Fruit fly (Drosophila melanogaster) whole organism, wandering third instar larva: ENCODE data around the gene Desat2.

ENCODE experiments used
- CG32264 ChIP-seq: fragments of 200-800 bp; sonication (Bioruptor generic); optimal IDR thresholded peaks from 2 replicates; lab custom pipeline; 2016; ENCODE audit warnings: missing biosample characterization, missing genetic modification characterization
- CG9705 ChIP-seq: fragments of 200-800 bp; sonication (Bioruptor generic); optimal IDR thresholded peaks from 2 replicates; lab custom pipeline; 2018; ENCODE audit warnings: missing biosample characterization, mild to moderate bottlenecking, missing genetic modification characterization
- CrebA ChIP-seq: fragments of 200-800 bp; sonication (Bioruptor generic); optimal IDR thresholded peaks from 2 replicates; lab custom pipeline; 2016; ENCODE audit warnings: missing biosample characterization, mild to moderate bottlenecking, missing genetic modification characterization, borderline replicate concordance
- Dfd ChIP-seq: fragments of >200 bp; optimal IDR thresholded peaks from 2 replicates; lab custom pipeline; 2017; ENCODE audit warnings: missing biosample characterization, missing genetic modification characterization
- Dif ChIP-seq: fragments of 200-275, 200-300 bp; sonication (Bioruptor generic); optimal IDR thresholded peaks from 2 replicates; lab custom pipeline; 2018; ENCODE audit warnings: missing biosample characterization, missing genetic modification characterization; ENCODE audit not compliant: partially characterized antibody
- GATAd ChIP-seq: sonication (Bioruptor generic); optimal IDR thresholded peaks from 2 replicates; lab custom pipeline; 2016; ENCODE audit warnings: missing biosample characterization, missing genetic modification characterization
- HLH106 ChIP-seq: fragments of 200-800 bp; optimal IDR thresholded peaks from 3 replicates; lab custom pipeline; 2019; ENCODE audit warnings: missing biosample characterization, mild to moderate bottlenecking, missing genetic modification characterization, moderate library complexity
- Hnf4 ChIP-seq: fragments of 200-800 bp; sonication (Bioruptor generic); optimal IDR thresholded peaks from 2 replicates; lab custom pipeline; 2016; ENCODE audit warnings: missing biosample characterization, mild to moderate bottlenecking, missing genetic modification characterization
- Hr78 ChIP-seq: fragments of >200 bp; optimal IDR thresholded peaks from 2 replicates; lab custom pipeline; 2017; ENCODE audit warnings: missing biosample characterization, missing genetic modification characterization
- Hr83 ChIP-seq: fragments of 200-300 bp; sonication (Bioruptor generic); optimal IDR thresholded peaks from 2 replicates; lab custom pipeline; 2016; ENCODE audit warnings: missing biosample characterization, mild to moderate bottlenecking, missing genetic modification characterization, moderate library complexity; ENCODE audit not compliant: poor library complexity, severe bottlenecking
- Jra ChIP-seq: sonication (Bioruptor generic); optimal IDR thresholded peaks from 2 replicates; lab custom pipeline; 2016; ENCODE audit warnings: missing biosample characterization, missing genetic modification characterization
- Mio ChIP-seq: sonication (Bioruptor generic); optimal IDR thresholded peaks from 2 replicates; lab custom pipeline; 2016; ENCODE audit warnings: missing biosample characterization, missing genetic modification characterization
- Myc ChIP-seq: fragments of >200 bp; optimal IDR thresholded peaks from 2 replicates; lab custom pipeline; 2017
- OdsH ChIP-seq: fragments of 200-800 bp; sonication (Bioruptor generic); optimal IDR thresholded peaks from 2 replicates; lab custom pipeline; 2016; ENCODE audit warnings: missing biosample characterization, mild to moderate bottlenecking, missing genetic modification characterization
- Rel ChIP-seq, 2 experiments: fragments of 200-800 bp; sonication (Bioruptor generic) in 1 of 2; optimal IDR thresholded peaks; 2 replicates in 1 of 2; 3 replicates in 1 of 2; lab custom pipeline; 2016 to 2019; ENCODE audit warnings: mild to moderate bottlenecking in 2 of 2, missing biosample characterization in 2 of 2, missing genetic modification characterization in 2 of 2, moderate library complexity in 1 of 2
- Sp1 ChIP-seq: fragments of 200-800 bp; sonication (Bioruptor generic); optimal IDR thresholded peaks from 3 replicates; lab custom pipeline; 2019; ENCODE audit warnings: missing biosample characterization, mild to moderate bottlenecking, missing genetic modification characterization, moderate library complexity
- Vsx2 ChIP-seq: fragments of 200-300, 225-300 bp; sonication (Bioruptor generic); optimal IDR thresholded peaks from 2 replicates; lab custom pipeline; 2018; ENCODE audit warnings: missing biosample characterization, missing genetic modification characterization; ENCODE audit not compliant: partially characterized antibody
- brk ChIP-seq: fragments of 200-800 bp; sonication (Bioruptor generic); optimal IDR thresholded peaks from 2 replicates; lab custom pipeline; 2016; ENCODE audit warnings: missing biosample characterization, mild to moderate bottlenecking, missing genetic modification characterization
- dl ChIP-seq, 2 experiments: fragments of 175-275, 200-275 bp in 1 of 2; fragments of 200-275 bp in 1 of 2; sonication (Bioruptor generic); optimal IDR thresholded peaks; lab custom pipeline; 2018; ENCODE audit warnings: mild to moderate bottlenecking in 2 of 2, missing biosample characterization in 2 of 2, missing genetic modification characterization in 2 of 2, moderate library complexity in 2 of 2; ENCODE audit not compliant: partially characterized antibody in 2 of 2, insufficient read depth in 1 of 2
- dmrt93B ChIP-seq: fragments of 200-800 bp; sonication (Bioruptor generic); optimal IDR thresholded peaks from 2 replicates; lab custom pipeline; 2018; ENCODE audit warnings: missing biosample characterization, mild to moderate bottlenecking, missing genetic modification characterization
- dsf ChIP-seq: sonication (Bioruptor generic); optimal IDR thresholded peaks from 2 replicates; lab custom pipeline; 2016; ENCODE audit warnings: missing biosample characterization, missing genetic modification characterization, borderline replicate concordance
- foxo ChIP-seq, 2 experiments: fragments of 200-800 bp; sonication (Bioruptor generic); optimal IDR thresholded peaks; 2 replicates in 1 of 2; 3 replicates in 1 of 2; lab custom pipeline; 2016 to 2017; ENCODE audit warnings: missing biosample characterization in 2 of 2, missing genetic modification characterization in 2 of 2
- fru ChIP-seq: fragments of 200-800 bp; sonication (Bioruptor generic); optimal IDR thresholded peaks from 3 replicates; lab custom pipeline; 2016; ENCODE audit warnings: missing biosample characterization, mild to moderate bottlenecking, missing genetic modification characterization
- h ChIP-seq: fragments of 200-800 bp; sonication (Bioruptor generic); optimal IDR thresholded peaks from 3 replicates; lab custom pipeline; 2016; ENCODE audit warnings: missing biosample characterization, mild to moderate bottlenecking, missing genetic modification characterization
- jim ChIP-seq: fragments of 175-275, 200-325 bp; sonication (Bioruptor generic); optimal IDR thresholded peaks from 2 replicates; lab custom pipeline; 2016; ENCODE audit warnings: missing biosample characterization, mild to moderate bottlenecking, missing genetic modification characterization
- lola ChIP-seq: fragments of >200 bp; optimal IDR thresholded peaks from 2 replicates; lab custom pipeline; 2017; ENCODE audit warnings: missing biosample characterization, missing genetic modification characterization
- pan ChIP-seq: fragments of >200 bp; optimal IDR thresholded peaks from 2 replicates; lab custom pipeline; 2017
- psq ChIP-seq: fragments of 200-800 bp; sonication (Bioruptor generic); optimal IDR thresholded peaks from 3 replicates; lab custom pipeline; 2017; ENCODE audit warnings: missing biosample characterization, mild to moderate bottlenecking, missing genetic modification characterization, moderate library complexity
- rgr ChIP-seq: fragments of 200-800 bp; sonication (Bioruptor generic); optimal IDR thresholded peaks from 3 replicates; lab custom pipeline; 2016; ENCODE audit warnings: missing biosample characterization, mild to moderate bottlenecking, missing genetic modification characterization
- sage ChIP-seq: fragments of 200-800 bp; sonication (Bioruptor generic); optimal IDR thresholded peaks from 2 replicates; lab custom pipeline; 2016; ENCODE audit warnings: missing biosample characterization, mild to moderate bottlenecking, missing genetic modification characterization
- sv ChIP-seq: fragments of 200-800 bp; sonication (Bioruptor generic); optimal IDR thresholded peaks from 3 replicates; lab custom pipeline; 2016; ENCODE audit warnings: missing biosample characterization, missing genetic modification characterization
- tai ChIP-seq: sonication (Bioruptor generic); optimal IDR thresholded peaks from 2 replicates; lab custom pipeline; 2016; ENCODE audit warnings: missing biosample characterization, missing genetic modification characterization
- usp ChIP-seq: fragments of >200 bp; optimal IDR thresholded peaks from 2 replicates; lab custom pipeline; 2017; ENCODE audit warnings: missing biosample characterization, missing genetic modification characterization

The Desat2 gene

dm6 chr3R:12435948-12436347, at the start of gene Desat2:
Gene Desat2, plus strand, starts transcription at chr3R:12436248.
- no peak for TF ChIP-seq brk (GFP tag; lab: Kevin White, UChicago)
- TF ChIP-seq tai: no peak
- no peak for TF ChIP-seq CG32264
- no peak for TF ChIP-seq pan (lab: Kevin White, UChicago)
- TF ChIP-seq HLH106: no peak
- TF ChIP-seq rgr (GFP tag; lab: Kevin White, UChicago): no peak
- TF ChIP-seq dmrt93B (GFP tag; lab: Kevin White, UChicago): no peak
- TF ChIP-seq sv (GFP tag; lab: Kevin White, UChicago): no peak
- TF ChIP-seq Hr78 (GFP tag; lab: Kevin White, UChicago): no peak
- no peak for TF ChIP-seq psq (GFP tag; lab: Kevin White, UChicago)
- TF ChIP-seq Dfd (GFP tag; lab: Kevin White, UChicago): no peak
- no peak for TF ChIP-seq Dif (GFP tag; lab: Kevin White, UChicago)
- no peak for TF ChIP-seq foxo (GFP tag; optimal IDR thresholded peaks at IDR 0.05; lab: Kevin White, UChicago)
- no peak for TF ChIP-seq Myc
- no peak for TF ChIP-seq Sp1 (GFP tag; lab: Kevin White, UChicago)
- no peak for TF ChIP-seq Hr83 (GFP tag; lab: Kevin White, UChicago)
- TF ChIP-seq usp (GFP tag; lab: Kevin White, UChicago): no peak
- TF ChIP-seq Hnf4 (GFP tag; lab: Kevin White, UChicago): no peak
- no peak for TF ChIP-seq dl (GFP tag; optimal IDR thresholded peaks at IDR 0.05; lab: Kevin White, UChicago; ENCODE audit: insufficient read depth in 1 of 2, partially characterized antibody in 2 of 2)

dm6 chr3R:12386965-12387364, 49.1 kb upstream of the Desat2 start, which contains the start of gene CG33098:
Gene CG33098, plus strand, starts transcription at chr3R:12387188.
- TF ChIP-seq fru (GFP tag; lab: Kevin White, UChicago) (no peak), foxo (GFP tag; optimal IDR thresholded peaks at IDR 0.05; lab: Kevin White, UChicago) (no peak), Hr78 (GFP tag; lab: Kevin White, UChicago) (no peak)

DNA sequence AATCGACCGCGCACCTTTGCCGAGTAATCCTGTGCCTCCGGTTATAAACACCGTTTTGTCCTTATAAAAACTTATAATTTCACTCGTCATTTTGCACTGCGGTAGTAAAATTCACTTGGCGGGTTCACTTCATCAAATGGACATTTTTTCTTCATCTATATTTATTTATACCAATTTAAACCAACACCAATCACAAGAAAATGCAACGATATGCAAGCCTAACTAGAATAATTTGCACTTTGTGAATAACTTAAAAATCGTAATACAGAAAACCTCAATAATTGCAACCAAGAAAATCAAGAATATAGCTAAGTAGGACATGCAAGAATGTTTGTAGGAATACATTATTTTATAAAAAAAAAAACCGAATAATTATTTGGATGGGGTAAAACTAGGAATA, 40.2 kb upstream of the Desat2 start, which contains the start of the genes CG10096 and CG10097:
TSS of gene CG10096 (minus strand) at position 101 of the 400 bp plus-strand sequence.
TSS of gene CG10097 (minus strand) at position 101 of the 400 bp plus-strand sequence.
- TF ChIP-seq HLH106: no peak
- no peak for TF ChIP-seq dmrt93B (GFP tag; lab: Kevin White, UChicago)
- no peak for TF ChIP-seq CG9705 (GFP tag; lab: Kevin White, UChicago)
- TF ChIP-seq pan (lab: Kevin White, UChicago): no peak
- no peak for TF ChIP-seq Hnf4 (GFP tag; lab: Kevin White, UChicago)

dm6 chr3R:12398054-12398453, 38.0 kb upstream of the Desat2 start:
- TF ChIP-seq GATAd (GFP tag; lab: Kevin White, UChicago) (no peak), jim (GFP tag; lab: Kevin White, UChicago) (no peak), Mio (no peak), sage (GFP tag; lab: Kevin White, UChicago) (peak; percentile 38), CrebA (GFP tag; lab: Kevin White, UChicago) (peak; percentile 28), Dif (GFP tag; lab: Kevin White, UChicago) (no peak), fru (GFP tag; lab: Kevin White, UChicago) (no peak), rgr (GFP tag; lab: Kevin White, UChicago) (no peak), h (GFP tag; lab: Kevin White, UChicago) (peak; percentile 24)

- TF ChIP-seq Vsx2 (peak; percentile 20), rgr (GFP tag; lab: Kevin White, UChicago) (peak; percentile 9), dsf (GFP tag; lab: Kevin White, UChicago) (no peak), Jra (GFP tag; lab: Kevin White, UChicago) (no peak), Rel (GFP tag; optimal IDR thresholded peaks at IDR 0.05; lab: Kevin White, UChicago) (no peak), Rel (tag; optimal IDR thresholded peaks at IDR 0.05; lab: Kevin White, UChicago) (no peak), dl (GFP tag; optimal IDR thresholded peaks at IDR 0.05; lab: Kevin White, UChicago; ENCODE audit: insufficient read depth in 1 of 2, partially characterized antibody in 2 of 2) (no peak), CrebA (GFP tag; lab: Kevin White, UChicago) (peak; percentile 32), OdsH (GFP tag; lab: Kevin White, UChicago) (no peak), Dfd (GFP tag; lab: Kevin White, UChicago) (no peak), lola (GFP tag; lab: Kevin White, UChicago) (no peak), usp (GFP tag; lab: Kevin White, UChicago) (no peak), Myc (no peak)
- TF ChIP-seq, all 38 proteins: peak for 3
Observed at dm6 chr3R:12398620-12399247, 37.3 kb upstream of the Desat2 start, which contains the start of gene Cyp9f3. Gene Cyp9f3, minus strand, starts transcription at chr3R:12398929.
